Worm (Caenorhabditis elegans) whole organism, late embryonic: Measurements from ENCODE around the gene irld-24.

Experiments
- ama-1 ChIP-seq: fragments of 150-350 bp; optimal IDR thresholded peaks from 2 replicates; lab custom pipeline; 2014
- elt-2 ChIP-seq: sonication (generic microtip); optimal IDR thresholded peaks from 2 replicates; lab custom pipeline; 2016; ENCODE audit warnings: missing genetic modification reagents, missing genetic modification characterization, missing compliant biosample characterization
- eyg-1 ChIP-seq: sonication (generic microtip); optimal IDR thresholded peaks from 2 replicates; lab custom pipeline; 2016; ENCODE audit warnings: missing genotype, missing genetic modification characterization, missing compliant biosample characterization
- fkh-10 ChIP-seq: fragments of 150-350 bp; optimal IDR thresholded peaks from 2 replicates; lab custom pipeline; 2014; ENCODE audit warnings: missing biosample characterization, missing genetic modification reagents, missing genetic modification characterization
- hlh-15 ChIP-seq: sonication (generic microtip); optimal IDR thresholded peaks from 2 replicates; lab custom pipeline; 2016; ENCODE audit warnings: missing genetic modification characterization, missing compliant biosample characterization
- hlh-30 ChIP-seq: sonication (generic microtip); optimal IDR thresholded peaks from 2 replicates; lab custom pipeline; 2017; ENCODE audit warnings: antibody characterized with exemption, missing genetic modification characterization, missing compliant biosample characterization; ENCODE audit not compliant: insufficient read depth
- hlh-6 ChIP-seq: sonication (generic microtip); optimal IDR thresholded peaks from 2 replicates; lab custom pipeline; 2016; ENCODE audit warnings: missing genotype, missing genetic modification characterization, missing compliant biosample characterization
- hlh-8 ChIP-seq: sonication (generic microtip); optimal IDR thresholded peaks from 2 replicates; lab custom pipeline; 2016; ENCODE audit warnings: missing genotype, missing genetic modification characterization, missing compliant biosample characterization
- mec-3 ChIP-seq: sonication (generic microtip); optimal IDR thresholded peaks from 2 replicates; lab custom pipeline; 2016; ENCODE audit warnings: borderline replicate concordance, missing genetic modification characterization, missing compliant biosample characterization
- nhr-11 ChIP-seq: fragments of 150-350 bp; optimal IDR thresholded peaks from 2 replicates; lab custom pipeline; 2014; ENCODE audit warnings: missing biosample characterization, missing genetic modification characterization
- odd-2 ChIP-seq: sonication (generic microtip); optimal IDR thresholded peaks from 2 replicates; lab custom pipeline; 2017; ENCODE audit warnings: antibody characterized with exemption, mild to moderate bottlenecking, missing genetic modification characterization, missing compliant biosample characterization
- pha-4 ChIP-seq: fragments of 150-350 bp; optimal IDR thresholded peaks from 2 replicates; lab custom pipeline; 2018; ENCODE audit warnings: missing biosample characterization, missing genetic modification reagents, missing genetic modification characterization
- pros-1 ChIP-seq: fragments of 150-350 bp; optimal IDR thresholded peaks from 2 replicates; lab custom pipeline; 2014; ENCODE audit warnings: missing biosample characterization, missing genetic modification reagents, missing genetic modification characterization
- sox-4 ChIP-seq: sonication (generic microtip); optimal IDR thresholded peaks from 2 replicates; lab custom pipeline; 2017; ENCODE audit warnings: mild to moderate bottlenecking, missing genetic modification characterization, inconsistent platforms, missing compliant biosample characterization

DNA sequence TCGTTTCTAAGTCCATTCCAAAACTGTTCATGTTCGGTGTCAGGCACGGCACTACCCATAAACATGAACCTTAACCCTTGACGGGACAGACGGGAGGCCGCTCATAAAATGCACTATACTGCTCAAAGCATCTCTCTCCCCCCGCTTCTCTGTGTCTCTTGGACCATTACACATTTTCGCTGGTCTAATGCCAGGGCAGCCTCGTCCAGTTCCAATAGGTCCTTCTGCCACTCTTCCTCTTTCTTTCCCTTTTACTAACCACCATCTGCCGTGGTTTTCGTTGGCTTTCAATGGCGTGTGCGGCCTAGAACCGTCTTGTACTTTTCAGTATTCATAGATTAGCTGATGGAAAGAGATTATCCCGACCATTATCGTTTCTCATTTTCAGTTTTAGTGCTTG, 38.2 kb upstream of the irld-24 start:
- no peak for TF ChIP-seq pha-4 (tag; lab: Kevin White, UChicago)
- no peak for TF ChIP-seq sox-4
- no peak for TF ChIP-seq hlh-6 (tag; lab: Kevin White, UChicago)
- no peak for TF ChIP-seq nhr-11
- TF ChIP-seq ama-1 (lab: Kevin White, UChicago), result no peak
- TF ChIP-seq fkh-10 (GFP tag; lab: Kevin White, UChicago), result no peak
- TF ChIP-seq odd-2, result no peak
- TF ChIP-seq eyg-1, result no peak
- no peak for TF ChIP-seq mec-3
- no peak for TF ChIP-seq hlh-15 (tag; lab: Kevin White, UChicago)
- TF ChIP-seq hlh-8 (tag; lab: Kevin White, UChicago), result no peak
- TF ChIP-seq hlh-30 (tag; lab: Kevin White, UChicago), result no peak
- TF ChIP-seq pros-1, result no peak
- TF ChIP-seq elt-2, result no peak
